Worm (Caenorhabditis elegans) whole organism, L2 larva: ENCODE results near the gene npp-15.

Experiments used
- Y55F3AM.14 ChIP-seq: fragments of 200-800 bp; sonication (Bioruptor generic); optimal IDR thresholded peaks from 2 replicates; lab custom pipeline; 2018; ENCODE audit warnings: mild to moderate bottlenecking, missing genetic modification characterization, missing compliant biosample characterization
- ZK546.5 ChIP-seq: sonication (generic microtip); optimal IDR thresholded peaks from 2 replicates; lab custom pipeline; 2017; ENCODE audit warnings: missing biosample characterization, missing genetic modification characterization
- alr-1 ChIP-seq: fragments of 150-350 bp; optimal IDR thresholded peaks from 2 replicates; lab custom pipeline; 2014; ENCODE audit warnings: missing biosample characterization, missing genetic modification characterization
- aly-2 ChIP-seq: fragments of 150-350 bp; optimal IDR thresholded peaks from 2 replicates; lab custom pipeline; 2014; ENCODE audit warnings: missing biosample characterization, missing genetic modification characterization
- ama-1 ChIP-seq: fragments of 150-350 bp; optimal IDR thresholded peaks from 2 replicates; lab custom pipeline; 2018; ENCODE audit warnings: inconsistent platforms
- ceh-82 ChIP-seq: fragments of 150-350 bp; optimal IDR thresholded peaks from 2 replicates; lab custom pipeline; 2014; ENCODE audit warnings: missing biosample characterization, missing genetic modification characterization
- crh-2 ChIP-seq: sonication (generic microtip); optimal IDR thresholded peaks from 2 replicates; lab custom pipeline; 2017; ENCODE audit warnings: missing biosample characterization, missing genetic modification characterization
- egl-27 ChIP-seq: sonication (generic microtip); optimal IDR thresholded peaks from 3 replicates; lab custom pipeline; 2017; ENCODE audit warnings: missing biosample characterization, missing genetic modification reagents, missing genetic modification characterization
- elt-1 ChIP-seq: fragments of 150-350 bp; optimal IDR thresholded peaks from 2 replicates; lab custom pipeline; 2014; ENCODE audit warnings: missing biosample characterization, missing genetic modification characterization
- elt-3 ChIP-seq: sonication (generic microtip); optimal IDR thresholded peaks from 2 replicates; lab custom pipeline; 2017; ENCODE audit warnings: missing biosample characterization, missing genetic modification characterization
- fos-1 ChIP-seq: fragments of 150-350 bp; optimal IDR thresholded peaks from 2 replicates; lab custom pipeline; 2014; ENCODE audit warnings: missing biosample characterization, missing genetic modification characterization
- gmeb-1 ChIP-seq: fragments of 150-350 bp; optimal IDR thresholded peaks from 2 replicates; lab custom pipeline; 2014; ENCODE audit warnings: missing biosample characterization, missing genetic modification characterization
- lin-11 ChIP-seq: fragments of 150-350 bp; sonication (generic microtip); optimal IDR thresholded peaks from 2 replicates; lab custom pipeline; 2014; ENCODE audit warnings: missing biosample characterization, missing genetic modification characterization, inconsistent platforms, mixed read lengths
- lin-13 ChIP-seq: fragments of 150-350 bp; optimal IDR thresholded peaks from 2 replicates; lab custom pipeline; 2014; ENCODE audit warnings: missing biosample characterization, missing genetic modification reagents, missing genetic modification characterization
- lin-39 ChIP-seq: fragments of 150-350 bp; optimal IDR thresholded peaks from 2 replicates; lab custom pipeline; 2014; ENCODE audit warnings: missing biosample characterization, missing genetic modification reagents, missing genetic modification characterization
- lsy-2 ChIP-seq, 2 experiments: fragments of 150-350 bp in 1 of 2; sonication (generic microtip) in 1 of 2; optimal IDR thresholded peaks; 2 replicates each; lab custom pipeline; 2014 to 2017; ENCODE audit warnings: missing biosample characterization in 2 of 2, missing genetic modification characterization in 2 of 2
- mab-5 ChIP-seq: fragments of 150-350 bp; optimal IDR thresholded peaks from 2 replicates; lab custom pipeline; 2014; ENCODE audit warnings: missing biosample characterization, missing genetic modification characterization
- mbf-1 ChIP-seq: sonication (generic microtip); optimal IDR thresholded peaks from 2 replicates; lab custom pipeline; 2017; ENCODE audit warnings: missing biosample characterization, missing genetic modification characterization
- mdl-1 ChIP-seq, 2 experiments: fragments of 150-350 bp in 1 of 2; sonication (generic microtip) in 1 of 2; optimal IDR thresholded peaks; 2 replicates each; lab custom pipeline; 2017; ENCODE audit warnings: missing biosample characterization in 2 of 2, missing genetic modification characterization in 2 of 2
- nhr-11 ChIP-seq: fragments of 150-350 bp; optimal IDR thresholded peaks from 2 replicates; lab custom pipeline; 2014; ENCODE audit warnings: missing biosample characterization, missing genetic modification characterization
- nhr-21 ChIP-seq: fragments of 150-350 bp; optimal IDR thresholded peaks from 2 replicates; lab custom pipeline; 2014; ENCODE audit warnings: missing biosample characterization, missing genetic modification characterization
- nhr-23 ChIP-seq: fragments of 150-350 bp; optimal IDR thresholded peaks from 2 replicates; lab custom pipeline; 2014; ENCODE audit warnings: missing biosample characterization, missing genetic modification reagents, missing genetic modification characterization
- nhr-237 ChIP-seq: fragments of 150-350 bp; optimal IDR thresholded peaks from 2 replicates; lab custom pipeline; 2014; ENCODE audit warnings: missing biosample characterization, missing genetic modification characterization
- nhr-25 ChIP-seq: fragments of 150-350 bp; sonication (generic microtip); optimal IDR thresholded peaks from 3 replicates; lab custom pipeline; 2014; ENCODE audit warnings: missing biosample characterization, missing genetic modification characterization
- nhr-6 ChIP-seq: fragments of 150-350 bp; optimal IDR thresholded peaks from 2 replicates; lab custom pipeline; 2014; ENCODE audit warnings: missing biosample characterization, missing genetic modification characterization
- nhr-77 ChIP-seq: fragments of 150-350 bp; optimal IDR thresholded peaks from 2 replicates; lab custom pipeline; 2014; ENCODE audit warnings: missing biosample characterization, missing genetic modification characterization
- peb-1 ChIP-seq: fragments of 150-350 bp; optimal IDR thresholded peaks from 2 replicates; lab custom pipeline; 2014; ENCODE audit warnings: missing biosample characterization, missing genetic modification characterization
- sem-4 ChIP-seq: fragments of 150-350 bp; optimal IDR thresholded peaks from 2 replicates; lab custom pipeline; 2014; ENCODE audit warnings: missing biosample characterization, missing genetic modification reagents, missing genetic modification characterization
- skn-1 ChIP-seq: sonication (generic microtip); optimal IDR thresholded peaks from 2 replicates; lab custom pipeline; 2017; ENCODE audit warnings: missing biosample characterization, missing genetic modification characterization
- sma-3 ChIP-seq: sonication (generic microtip); optimal IDR thresholded peaks from 2 replicates; lab custom pipeline; 2016; ENCODE audit warnings: missing genetic modification reagents, missing genetic modification characterization, missing compliant biosample characterization
- sma-9 ChIP-seq, 2 experiments: fragments of 150-350 bp in 1 of 2; sonication (generic microtip) in 1 of 2; optimal IDR thresholded peaks; 2 replicates each; lab custom pipeline; 2014 to 2016; ENCODE audit warnings: missing genetic modification characterization in 2 of 2, mild to moderate bottlenecking in 1 of 2, missing biosample characterization in 1 of 2, missing compliant biosample characterization in 1 of 2, missing genetic modification reagents in 1 of 2, moderate library complexity in 1 of 2
- unc-62 ChIP-seq: fragments of 150-350 bp; optimal IDR thresholded peaks from 2 replicates; lab custom pipeline; 2014; ENCODE audit warnings: missing biosample characterization, missing genetic modification reagents, missing genetic modification characterization
- ztf-11 ChIP-seq: sonication (generic microtip); optimal IDR thresholded peaks from 2 replicates; lab custom pipeline; 2017; ENCODE audit warnings: missing biosample characterization, missing genetic modification characterization
- ztf-4 ChIP-seq: fragments of 150-350 bp; optimal IDR thresholded peaks from 2 replicates; lab custom pipeline; 2014; ENCODE audit warnings: missing biosample characterization, missing genetic modification characterization

The npp-15 gene

DNA sequence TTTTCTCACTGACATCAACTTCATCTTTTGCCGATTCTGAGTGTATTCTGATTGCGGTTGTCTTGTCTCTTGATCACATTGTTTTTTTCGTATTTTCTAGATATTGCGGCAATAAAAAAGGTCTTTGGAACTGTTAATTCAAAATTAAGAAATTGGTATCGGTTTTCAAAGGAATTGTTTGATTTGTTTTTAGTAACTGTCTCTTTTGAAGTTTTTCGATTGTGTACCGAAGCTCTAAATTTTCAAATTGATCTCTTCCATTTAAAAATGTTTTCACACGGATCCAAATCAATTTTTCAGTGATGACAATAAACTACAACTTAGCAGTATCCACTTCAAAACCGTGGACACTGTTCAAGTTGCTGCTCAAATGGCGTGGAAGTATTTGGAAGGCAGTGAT is 28.1 kb upstream of the npp-15 start, which contains the start of gene best-24:
TSS of gene best-24 (plus strand) at position 301 of the 400 bp plus-strand sequence.
- TF ChIP-seq alr-1 (tag; lab: Kevin White, UChicago) (no peak), fos-1 (tag; lab: Kevin White, UChicago) (no peak), egl-27 (tag; lab: Kevin White, UChicago) (no peak), nhr-25 (tag; lab: Kevin White, UChicago) (no peak), nhr-21 (tag; lab: Kevin White, UChicago) (no peak), sma-9 (GFP tag; optimal IDR thresholded peaks at IDR 0.05; lab: Kevin White, UChicago) (no peak), sma-9 (tag; optimal IDR thresholded peaks at IDR 0.05; lab: Kevin White, UChicago) (no peak), sma-3 (GFP tag; lab: Kevin White, UChicago) (no peak), gmeb-1 (tag; lab: Kevin White, UChicago) (no peak), nhr-77 (tag; lab: Kevin White, UChicago) (no peak), ZK546.5 (tag; lab: Kevin White, UChicago) (no peak), sem-4 (tag; lab: Kevin White, UChicago) (no peak)

DNA sequence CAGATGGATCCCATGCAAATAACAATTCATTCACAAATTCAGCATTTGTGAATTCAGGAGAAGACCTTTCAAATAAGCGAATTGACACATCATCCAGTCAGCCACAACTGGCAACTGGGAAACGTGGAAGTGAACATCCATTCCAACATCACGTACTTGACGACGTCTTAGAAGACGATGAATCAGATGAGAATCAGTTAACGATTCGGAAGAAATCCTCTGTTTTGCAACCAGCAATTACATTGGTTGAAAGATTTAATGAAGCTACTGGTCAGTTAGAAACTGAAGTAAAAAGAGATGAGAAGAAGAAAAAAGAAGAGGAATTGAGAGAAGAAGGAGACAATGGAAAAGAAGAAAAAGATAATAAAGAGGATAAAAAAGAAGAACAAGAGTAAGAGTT is 25.4 kb upstream of the npp-15 start:
- no peak for TF ChIP-seq mdl-1 (tag; optimal IDR thresholded peaks at IDR 0.05; lab: Kevin White, UChicago)
- TF ChIP-seq nhr-237 (tag; lab: Kevin White, UChicago) = no peak
- no peak for TF ChIP-seq sma-9 (GFP tag; optimal IDR thresholded peaks at IDR 0.05; lab: Kevin White, UChicago)
- TF ChIP-seq sma-9 (tag; optimal IDR thresholded peaks at IDR 0.05; lab: Kevin White, UChicago) = no peak
- no peak for TF ChIP-seq lin-13 (GFP tag; lab: Kevin White, UChicago)
- no peak for TF ChIP-seq peb-1 (tag; lab: Kevin White, UChicago)
- TF ChIP-seq aly-2 (tag; lab: Kevin White, UChicago) = no peak
- no peak for TF ChIP-seq elt-3 (tag; lab: Kevin White, UChicago)
- TF ChIP-seq fos-1 (tag; lab: Kevin White, UChicago) = no peak
- no peak for TF ChIP-seq nhr-23 (tag; lab: Kevin White, UChicago)
- TF ChIP-seq lin-39 (tag; lab: Kevin White, UChicago) = no peak
- TF ChIP-seq ceh-82 = no peak
- no peak for TF ChIP-seq mbf-1 (tag; lab: Kevin White, UChicago)
- no peak for TF ChIP-seq nhr-11 (tag; lab: Kevin White, UChicago)
- no peak for TF ChIP-seq Y55F3AM.14
- TF ChIP-seq ama-1 (lab: Kevin White, UChicago) = no peak
- no peak for TF ChIP-seq elt-1 (tag; lab: Kevin White, UChicago)
- TF ChIP-seq skn-1 = no peak
- TF ChIP-seq unc-62 (GFP tag; lab: Kevin White, UChicago) = no peak
- TF ChIP-seq sem-4 (tag; lab: Kevin White, UChicago) = no peak

DNA sequence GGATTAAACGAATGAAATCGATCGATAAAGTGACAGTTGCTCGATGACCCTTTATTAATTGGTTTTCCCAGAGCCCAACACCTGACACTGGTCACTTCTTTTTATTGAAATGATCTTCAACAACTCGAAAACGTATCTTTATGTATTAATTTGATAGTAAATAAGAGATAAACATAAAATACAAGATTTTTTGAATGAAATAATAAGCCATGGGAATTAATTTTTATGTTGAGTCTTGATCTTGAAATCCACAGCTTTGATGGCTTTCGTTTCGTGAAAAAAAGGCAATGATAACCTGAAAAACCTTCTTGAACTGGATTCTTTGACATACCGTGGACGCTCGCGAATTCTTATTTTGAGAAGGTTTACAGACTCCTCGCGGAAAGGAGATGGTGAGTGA is 21.3 kb upstream of the npp-15 start, which contains the start of gene pcp-5:
TSS of gene pcp-5 (minus strand) at position 101 of the 400 bp plus-strand sequence.
- no peak for TF ChIP-seq lin-11 (tag; lab: Kevin White, UChicago)
- no peak for TF ChIP-seq crh-2 (tag; lab: Kevin White, UChicago)
- peak in 1 of 2 experiments; percentile 6 for TF ChIP-seq lsy-2 (tag; optimal IDR thresholded peaks at IDR 0.05; lab: Kevin White, UChicago)
- TF ChIP-seq nhr-6 (tag; lab: Kevin White, UChicago) = no peak
- no peak for TF ChIP-seq ztf-4 (tag; lab: Kevin White, UChicago)
- no peak for TF ChIP-seq sma-9 (GFP tag; optimal IDR thresholded peaks at IDR 0.05; lab: Kevin White, UChicago)
- TF ChIP-seq sma-9 (tag; optimal IDR thresholded peaks at IDR 0.05; lab: Kevin White, UChicago) = no peak

DNA sequence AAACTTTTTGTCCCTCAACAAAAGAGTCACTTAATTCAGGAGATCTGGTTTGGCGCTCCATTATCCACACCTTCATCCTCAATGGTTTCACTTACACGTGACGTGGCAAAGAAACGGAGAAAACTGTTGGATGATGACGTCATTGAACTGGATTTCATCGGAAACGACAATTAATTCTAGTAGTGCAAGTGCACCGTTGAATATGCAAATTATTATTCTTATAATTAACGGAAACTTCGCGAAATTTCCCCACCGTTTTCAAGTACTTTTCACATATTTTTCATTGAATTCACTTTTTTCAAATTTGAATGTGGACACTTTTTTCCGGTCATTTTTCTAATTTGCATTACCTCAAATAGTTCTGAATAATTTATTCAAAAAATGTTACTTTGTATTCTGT is 19.6 kb upstream of the npp-15 start, which contains the start of gene ZK688.1:
TSS of gene ZK688.1 (plus strand) at position 301 of the 400 bp plus-strand sequence.
- TF ChIP-seq sma-9 (GFP tag; optimal IDR thresholded peaks at IDR 0.05; lab: Kevin White, UChicago) = no peak
- no peak for TF ChIP-seq sma-9 (tag; optimal IDR thresholded peaks at IDR 0.05; lab: Kevin White, UChicago)
- TF ChIP-seq lin-11 (tag; lab: Kevin White, UChicago) = no peak
- no peak for TF ChIP-seq nhr-237 (tag; lab: Kevin White, UChicago)
- TF ChIP-seq sem-4 (tag; lab: Kevin White, UChicago) = no peak
- TF ChIP-seq mab-5 (tag; lab: Kevin White, UChicago) = no peak
- TF ChIP-seq unc-62 (GFP tag; lab: Kevin White, UChicago) = no peak
- no peak for TF ChIP-seq gmeb-1 (tag; lab: Kevin White, UChicago)
- TF ChIP-seq fos-1 (tag; lab: Kevin White, UChicago) = no peak
- TF ChIP-seq lsy-2 (tag; optimal IDR thresholded peaks at IDR 0.05; lab: Kevin White, UChicago) = no peak
- TF ChIP-seq ztf-11 (tag; lab: Kevin White, UChicago) = no peak
- TF ChIP-seq nhr-6 (tag; lab: Kevin White, UChicago) = no peak
- no peak for TF ChIP-seq nhr-11 (tag; lab: Kevin White, UChicago)
